Worm (Caenorhabditis elegans): ENCODE results near the gene fbxb-42.

- TF ChIP-seq ama-1 (optimal IDR thresholded peaks at IDR 0.05) (no peak), tra-4 (tag; optimal IDR thresholded peaks at IDR 0.05) (no peak), B0310.2 (tag; optimal IDR thresholded peaks at IDR 0.05) (no peak), F13C5.2 (tag; optimal IDR thresholded peaks at IDR 0.05) (no peak), hmg-4 (GFP tag; optimal IDR thresholded peaks at IDR 0.05) (no peak), flt-1 (GFP tag; IDR thresholded peaks at IDR 0.05) (no peak), ceh-36 (tag; optimal IDR thresholded peaks at IDR 0.05) (no peak), scrt-1 (GFP tag; IDR thresholded peaks at IDR 0.05) (no peak), hmbx-1 (tag; optimal IDR thresholded peaks at IDR 0.05) (no peak), tbx-37 (GFP tag; conservative IDR thresholded peaks at IDR 0.05) (no peak), hnd-1 (tag; optimal IDR thresholded peaks at IDR 0.05) (no peak), ets-7 (tag; optimal IDR thresholded peaks at IDR 0.05) (no peak), aly-1 (tag; optimal IDR thresholded peaks at IDR 0.05) (no peak)
These were observed 18.5 kb upstream of the fbxb-42 start, which contains the start of gene Y51H7BR.8 for ce11 chrII:1518914-1519313.
